Fruit fly (Drosophila melanogaster): ENCODE results near the gene CG31550.
A peak's percentile ranks its signal among the peaks of the same experiment; 100 is the strongest.

The CG31550 gene

dm6 chr3R:5502646-5503045 lies 17.3 kb downstream of the CG31550 start, which contains the start of gene NKCC (continued):
- TF ChIP-seq CG13287 (GFP tag; IDR thresholded peaks at IDR 0.05; ENCODE audit: partially characterized antibody), result peak; percentile 29; the same call in 1 of the 2 replicates
- TF ChIP-seq Atf6 (GFP tag; IDR thresholded peaks at IDR 0.05), result no peak
- TF ChIP-seq Fer1 (GFP tag; optimal IDR thresholded peaks at IDR 0.05), result peak; percentile 18
- TF ChIP-seq Dp (GFP tag; optimal IDR thresholded peaks at IDR 0.05), result peak; percentile 10
- TF ChIP-seq scrt (GFP tag; optimal IDR thresholded peaks at IDR 0.05), result peak; percentile 31
- no peak for TF ChIP-seq Mad (GFP tag; optimal IDR thresholded peaks at IDR 0.05)
- no peak for TF ChIP-seq Optix (GFP tag; IDR thresholded peaks at IDR 0.05)
- TF ChIP-seq Med (GFP tag), result peak; percentile 82
- peak in 1 of 2 experiments; percentile 3 for TF ChIP-seq Pdp1 (GFP tag; optimal IDR thresholded peaks at IDR 0.05)
- peak; percentile 46; the same call in 1 of the 2 replicates for TF ChIP-seq E2f2 (GFP tag; IDR thresholded peaks at IDR 0.05)
- peak; percentile 25 for TF ChIP-seq CG15514 (GFP tag; optimal IDR thresholded peaks at IDR 0.05)

DNA sequence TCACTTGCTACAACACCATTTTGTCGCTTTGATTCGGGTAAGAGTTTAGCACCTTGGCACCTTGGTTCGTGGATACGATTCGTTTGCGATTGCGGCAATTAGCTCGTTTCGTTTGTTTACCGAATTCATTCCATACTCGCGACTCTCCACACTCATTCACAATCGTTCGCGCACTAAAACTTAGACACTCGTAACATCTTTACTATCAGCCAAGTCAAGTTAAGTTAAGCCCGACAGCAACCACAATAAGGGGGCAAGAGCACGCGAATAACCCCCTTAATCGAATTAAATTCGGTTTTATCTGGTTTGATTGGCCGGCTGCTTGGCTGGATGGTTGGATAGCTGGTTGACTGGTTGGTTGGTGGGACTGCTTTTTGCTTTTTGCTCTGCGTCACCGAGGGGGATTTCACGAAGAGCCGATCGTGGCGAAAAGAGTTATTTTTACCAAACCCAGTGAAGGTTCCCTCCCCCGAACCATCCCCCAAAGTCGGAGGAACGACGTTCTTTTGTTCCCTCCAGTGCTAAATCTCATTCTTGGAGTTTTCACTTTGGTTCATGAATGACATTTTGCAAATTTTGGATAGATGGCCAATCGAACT lies 18.5 kb downstream of the CG31550 start:
- TF ChIP-seq CG14710 (tag; optimal IDR thresholded peaks at IDR 0.05), result no peak
- TF ChIP-seq kay (GFP tag; optimal IDR thresholded peaks at IDR 0.05), result no peak
- TF ChIP-seq CG10543 (GFP tag; optimal IDR thresholded peaks at IDR 0.05), result peak; percentile 43
- no peak for TF ChIP-seq Mad (GFP tag; optimal IDR thresholded peaks at IDR 0.05)
- TF ChIP-seq Blimp-1 (GFP tag; optimal IDR thresholded peaks at IDR 0.05), result no peak
- no peak for TF ChIP-seq jumu (GFP tag; optimal IDR thresholded peaks at IDR 0.05)
- no peak for TF ChIP-seq CG10321 (GFP tag; IDR thresholded peaks at IDR 0.05)
- TF ChIP-seq CG2202 (tag; optimal IDR thresholded peaks at IDR 0.05), result no peak
- TF ChIP-seq CG17385 (GFP tag; optimal IDR thresholded peaks at IDR 0.05), result no peak
- TF ChIP-seq unpg (GFP tag; optimal IDR thresholded peaks at IDR 0.05), result no peak
- TF ChIP-seq chinmo (GFP tag; IDR thresholded peaks at IDR 0.05; ENCODE audit: partially characterized antibody), result 0 out of 4 replicates have a peak, but pooled peaks have one; percentile 73
- no peak for TF ChIP-seq CG12104 (GFP tag; optimal IDR thresholded peaks at IDR 0.05)
- no peak for TF ChIP-seq dysf (GFP tag; IDR thresholded peaks at IDR 0.05)
- TF ChIP-seq CG34422 (GFP tag; IDR thresholded peaks at IDR 0.05), result no peak
- no peak for TF ChIP-seq sim (GFP tag; IDR thresholded peaks at IDR 0.05)
- no peak for TF ChIP-seq Dad (GFP tag; optimal IDR thresholded peaks at IDR 0.05)
- TF ChIP-seq pros (GFP tag; optimal IDR thresholded peaks at IDR 0.05), result no peak
- TF ChIP-seq CG17612 (GFP tag; IDR thresholded peaks at IDR 0.05), result no peak
- no peak for TF ChIP-seq lola (GFP tag; optimal IDR thresholded peaks at IDR 0.05)
- no peak for TF ChIP-seq hkb (optimal IDR thresholded peaks at IDR 0.05)
- TF ChIP-seq hkb (GFP tag; IDR thresholded peaks at IDR 0.05), result no peak
- no peak for TF ChIP-seq CG3995 (GFP tag; optimal IDR thresholded peaks at IDR 0.05)
- TF ChIP-seq CG12299 (tag; optimal IDR thresholded peaks at IDR 0.05), result no peak
- TF ChIP-seq CG8281 (tag; optimal IDR thresholded peaks at IDR 0.05), result no peak
- no peak for TF ChIP-seq CG17361 (GFP tag; IDR thresholded peaks at IDR 0.05)
- TF ChIP-seq D19A (tag; optimal IDR thresholded peaks at IDR 0.05), result no peak
- no peak for TF ChIP-seq so (GFP tag; IDR thresholded peaks at IDR 0.05)
- no peak for TF ChIP-seq Usf (GFP tag; optimal IDR thresholded peaks at IDR 0.05)
- TF ChIP-seq jing (GFP tag; optimal IDR thresholded peaks at IDR 0.05), result no peak
- TF ChIP-seq Optix (GFP tag; IDR thresholded peaks at IDR 0.05), result no peak
- no peak for TF ChIP-seq unc-4 (GFP tag; IDR thresholded peaks at IDR 0.05; ENCODE audit: partially characterized antibody)
- no peak for TF ChIP-seq pfk (GFP tag; optimal IDR thresholded peaks at IDR 0.05)
- TF ChIP-seq ttk (GFP tag; IDR thresholded peaks at IDR 0.05), result no peak
- no peak for TF ChIP-seq lilli (GFP tag; optimal IDR thresholded peaks at IDR 0.05)
- TF ChIP-seq wor (GFP tag; IDR thresholded peaks at IDR 0.05), result no peak
- no peak for TF ChIP-seq ems (GFP tag; optimal IDR thresholded peaks at IDR 0.05)
- TF ChIP-seq CG15696 (tag; optimal IDR thresholded peaks at IDR 0.05), result no peak
- TF ChIP-seq CG8359 (GFP tag; optimal IDR thresholded peaks at IDR 0.05; ENCODE audit: borderline replicate concordance), result no peak
- no peak for TF ChIP-seq Nf-YB (GFP tag; optimal IDR thresholded peaks at IDR 0.05)

Measured in whole organism, embryonic.